Worm (Caenorhabditis elegans) whole organism, L1 larva: ENCODE results near the gene Y51H4A.8.

Source experiments
- C16A3.4 ChIP-seq: fragments of 150-350 bp; optimal IDR thresholded peaks from 2 replicates; lab custom pipeline; 2014; ENCODE audit warnings: missing biosample characterization, missing genetic modification characterization
- aha-1 ChIP-seq: fragments of 150-350 bp; optimal IDR thresholded peaks from 2 replicates; lab custom pipeline; 2014; ENCODE audit warnings: missing biosample characterization, missing genetic modification characterization
- aly-2 ChIP-seq: fragments of 150-350 bp; optimal IDR thresholded peaks from 2 replicates; lab custom pipeline; 2014; ENCODE audit warnings: missing biosample characterization, missing genetic modification characterization
- ceh-88 ChIP-seq: fragments of 200-800 bp; sonication (Bioruptor generic); IDR thresholded peaks from 2 replicates; pipeline ENCODE4 v1.3.6; 2022; ENCODE audit warnings: missing genetic modification characterization, missing compliant biosample characterization
- dsc-1 ChIP-seq: sonication (generic microtip); optimal IDR thresholded peaks from 2 replicates; lab custom pipeline; 2016; ENCODE audit warnings: mild to moderate bottlenecking, missing genetic modification characterization, missing compliant biosample characterization
- efl-3 ChIP-seq: fragments of 200-800 bp; sonication (Bioruptor generic); optimal IDR thresholded peaks from 2 replicates; lab custom pipeline; 2018; ENCODE audit warnings: mild to moderate bottlenecking, missing genetic modification characterization, missing compliant biosample characterization
- lin-15B ChIP-seq: fragments of 150-350 bp; sonication (generic microtip); optimal IDR thresholded peaks from 3 replicates; lab custom pipeline; 2014; ENCODE audit warnings: missing biosample characterization, missing genetic modification characterization
- lin-35 ChIP-seq, 2 experiments: fragments of 150-350 bp; optimal IDR thresholded peaks; 2 replicates each; lab custom pipeline; 2014; ENCODE audit warnings: missing biosample characterization in 2 of 2, missing genetic modification characterization in 2 of 2, missing genetic modification reagents in 2 of 2
- lsy-2 ChIP-seq, 2 experiments: fragments of 150-350 bp; optimal IDR thresholded peaks; 2 replicates each; lab custom pipeline; 2014; ENCODE audit warnings: missing biosample characterization in 2 of 2, missing genetic modification characterization in 2 of 2
- mdl-1 ChIP-seq, 2 experiments: fragments of 150-350 bp; optimal IDR thresholded peaks; 2 replicates each; lab custom pipeline; 2014 to 2017; ENCODE audit warnings: missing biosample characterization in 2 of 2, missing genetic modification characterization in 2 of 2, inconsistent platforms in 1 of 2
- mef-2 ChIP-seq: fragments of 150-350 bp; optimal IDR thresholded peaks from 2 replicates; lab custom pipeline; 2014; ENCODE audit warnings: missing biosample characterization, missing genetic modification characterization
- nhr-11 ChIP-seq: fragments of 150-350 bp; optimal IDR thresholded peaks from 2 replicates; lab custom pipeline; 2014; ENCODE audit warnings: missing biosample characterization, missing genetic modification characterization
- nhr-12 ChIP-seq: sonication (generic microtip); optimal IDR thresholded peaks from 2 replicates; lab custom pipeline; 2017; ENCODE audit warnings: missing biosample characterization, missing genetic modification characterization
- nhr-20 ChIP-seq: sonication (generic microtip); optimal IDR thresholded peaks from 2 replicates; lab custom pipeline; 2016; ENCODE audit warnings: mild to moderate bottlenecking, missing genetic modification characterization, missing compliant biosample characterization
- nhr-71 ChIP-seq: sonication (generic microtip); optimal IDR thresholded peaks from 2 replicates; lab custom pipeline; 2016; ENCODE audit warnings: mild to moderate bottlenecking, missing genetic modification characterization, moderate library complexity, missing compliant biosample characterization
- nhr-90 ChIP-seq: sonication (generic microtip); optimal IDR thresholded peaks from 2 replicates; lab custom pipeline; 2016; ENCODE audit warnings: mild to moderate bottlenecking, missing genetic modification characterization, missing compliant biosample characterization; ENCODE audit not compliant: poor library complexity
- snpc-4 ChIP-seq: fragments of 150-350 bp; optimal IDR thresholded peaks from 2 replicates; lab custom pipeline; 2014; ENCODE audit warnings: missing biosample characterization, missing genetic modification characterization
- unc-130 ChIP-seq: fragments of 150-350 bp; optimal IDR thresholded peaks from 2 replicates; lab custom pipeline; 2017; ENCODE audit warnings: missing biosample characterization, missing genetic modification characterization, inconsistent platforms
- unc-30 ChIP-seq: sonication (generic microtip); optimal IDR thresholded peaks from 2 replicates; lab custom pipeline; 2017; ENCODE audit warnings: missing biosample characterization, missing genetic modification characterization
- vab-15 ChIP-seq: sonication (generic microtip); optimal IDR thresholded peaks from 2 replicates; lab custom pipeline; 2017; ENCODE audit warnings: missing genotype, mild to moderate bottlenecking, missing genetic modification characterization, missing compliant biosample characterization
- zip-4 ChIP-seq: fragments of 200-800 bp; sonication (Bioruptor generic); optimal IDR thresholded peaks from 2 replicates; lab custom pipeline; 2018; ENCODE audit warnings: mild to moderate bottlenecking, missing genetic modification characterization, moderate library complexity, missing compliant biosample characterization

The Y51H4A.8 gene

DNA sequence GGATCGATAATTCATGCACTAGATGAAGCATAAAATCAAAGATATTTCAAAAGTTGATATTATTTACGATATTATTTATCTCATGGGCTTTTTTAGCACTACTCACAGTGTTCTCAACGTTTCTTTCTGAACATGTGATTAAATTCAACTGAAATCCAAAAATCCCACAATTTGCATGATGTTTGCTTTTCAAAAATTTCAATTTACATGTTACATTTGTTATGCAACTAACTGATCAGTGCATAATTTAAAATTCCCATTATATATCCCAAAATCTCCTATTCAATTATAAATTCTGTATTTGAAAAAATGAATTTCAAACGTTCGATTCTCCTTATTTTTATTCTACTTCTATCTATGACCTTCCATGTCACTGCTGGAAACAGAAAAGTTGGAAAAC, 50.0 kb downstream of the Y51H4A.8 start, which contains the start of gene Y51H4A.937:
TSS of gene Y51H4A.937 (plus strand) at position 301 of the 400 bp plus-strand sequence.
- TF ChIP-seq nhr-11 (no peak), nhr-20 (tag; lab: Kevin White, UChicago) (no peak), snpc-4 (tag; lab: Kevin White, UChicago) (no peak), mdl-1 (tag; optimal IDR thresholded peaks at IDR 0.05; lab: Kevin White, UChicago) (no peak), unc-130 (tag; lab: Kevin White, UChicago) (no peak), unc-30 (no peak), mef-2 (tag; lab: Kevin White, UChicago) (no peak), ceh-88 (GFP tag; lab: Robert Waterston, UW) (no peak), dsc-1 (tag; lab: Kevin White, UChicago) (no peak), nhr-90 (no peak), efl-3 (GFP tag; lab: Kevin White, UChicago) (no peak), lin-15B (tag; lab: Kevin White, UChicago) (no peak), aha-1 (tag; lab: Kevin White, UChicago) (no peak)
- TF ChIP-seq, all 84 proteins: peak for 0

ce11 chrIV:16526038-16526437, 52.3 kb downstream of the Y51H4A.8 start, which contains the start of gene Y51H4A.5:
Gene Y51H4A.5, minus strand, starts transcription at chrIV:16526138.
- TF ChIP-seq aly-2 = no peak
- TF ChIP-seq vab-15 (tag; lab: Kevin White, UChicago) = no peak
- no peak for TF ChIP-seq nhr-20 (tag; lab: Kevin White, UChicago)
- TF ChIP-seq lsy-2 (tag; optimal IDR thresholded peaks at IDR 0.05; lab: Kevin White, UChicago) = no peak
- TF ChIP-seq nhr-12 = no peak
- no peak for TF ChIP-seq nhr-71 (tag; lab: Kevin White, UChicago)
- TF ChIP-seq zip-4 (GFP tag; lab: Kevin White, UChicago) = no peak
- no peak for TF ChIP-seq snpc-4 (tag; lab: Kevin White, UChicago)
- TF ChIP-seq C16A3.4 = no peak
- TF ChIP-seq lin-35 (GFP tag; optimal IDR thresholded peaks at IDR 0.05; lab: Kevin White, UChicago) = no peak
